Fruit fly (Drosophila melanogaster) whole organism: Measurements from ENCODE around the gene repo.

Source experiments
- Dll ChIP-seq: fragments of >200 bp; optimal IDR thresholded peaks from 2 replicates; lab custom pipeline; 2017
- EcR ChIP-seq, 2 experiments: fragments of >200 bp; optimal IDR thresholded peaks; 2 replicates each; lab custom pipeline; 2017; ENCODE audit warnings: missing biosample characterization in 2 of 2, missing genetic modification characterization in 2 of 2, missing genetic modification reagents in 2 of 2
- pan ChIP-seq: fragments of >200 bp; optimal IDR thresholded peaks from 2 replicates; lab custom pipeline; 2017

DNA sequence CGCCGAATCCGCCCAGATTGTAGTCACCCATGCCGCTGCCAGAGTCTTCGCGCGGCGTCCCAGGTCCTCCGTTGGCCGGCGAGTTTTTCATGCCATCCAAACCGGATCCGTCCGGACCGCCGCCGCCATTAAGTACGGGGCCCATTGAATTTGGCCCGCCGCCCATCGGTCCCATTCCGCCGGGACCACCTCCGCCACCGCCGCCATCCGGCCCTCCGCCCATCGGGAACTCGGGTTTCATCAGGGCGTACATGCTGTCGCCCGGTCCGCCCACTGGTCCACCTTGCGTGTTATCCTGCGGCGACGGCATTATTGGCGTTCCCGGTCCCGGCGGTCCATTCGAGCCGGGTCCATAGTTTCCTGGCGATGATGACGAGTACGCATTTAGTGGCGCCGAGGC, 40.7 kb upstream of the repo start:
- TF ChIP-seq EcR (GFP tag; optimal IDR thresholded peaks at IDR 0.05; lab: Kevin White, UChicago) (no peak), pan (lab: Kevin White, UChicago) (no peak), Dll (lab: Kevin White, UChicago) (no peak)
